Worm (Caenorhabditis elegans): ENCODE results near the gene F54H12.7.

The F54H12.7 gene

ce11 chrIII:7973968-7974607 is 4.9 kb downstream of the F54H12.7 start (continued):
- TF ChIP-seq gei-8 (GFP tag; optimal IDR thresholded peaks at IDR 0.05) (no peak), hlh-11 (tag; optimal IDR thresholded peaks at IDR 0.05) (peak; percentile 42)

- TF ChIP-seq sdz-12 (GFP tag; optimal IDR thresholded peaks at IDR 0.05): peak; percentile 18
- TF ChIP-seq nhr-102 (tag; optimal IDR thresholded peaks at IDR 0.05): peak; percentile 71
- 0 out of 2 replicates have a peak, but pooled peaks have one; percentile 39 for TF ChIP-seq dmd-8 (GFP tag; IDR thresholded peaks at IDR 0.05)
- TF ChIP-seq mep-1 (tag; optimal IDR thresholded peaks at IDR 0.05): peak; percentile 1
- no peak for TF ChIP-seq ceh-62 (tag; optimal IDR thresholded peaks at IDR 0.05)
- peak; percentile 89 for TF ChIP-seq ama-1 (optimal IDR thresholded peaks at IDR 0.05)
- 0 out of 2 replicates have a peak, but pooled peaks have one; percentile 19 for TF ChIP-seq saeg-2 (GFP tag; IDR thresholded peaks at IDR 0.05)
- TF ChIP-seq T26A8.4 (GFP tag; IDR thresholded peaks at IDR 0.05): 0 out of 2 replicates have a peak, but pooled peaks have one; percentile 29
- TF ChIP-seq zfp-3 (GFP tag; conservative IDR thresholded peaks at IDR 0.05): peak; percentile 71; the same call in 1 of the 2 replicates
- TF ChIP-seq Y75B8A.6 (GFP tag; IDR thresholded peaks at IDR 0.05): 0 out of 2 replicates have a peak, but pooled peaks have one; percentile 53
- TF ChIP-seq duxl-1 (tag; optimal IDR thresholded peaks at IDR 0.05; ENCODE audit: poor library complexity): peak; percentile 83
- peak in 1 of 2 experiments; percentile 7 for TF ChIP-seq hif-1 (tag; optimal IDR thresholded peaks at IDR 0.05)
- TF ChIP-seq D1046.2 (GFP tag; IDR thresholded peaks at IDR 0.05): no peak
- TF ChIP-seq lsy-2 (tag; optimal IDR thresholded peaks at IDR 0.05): peak; percentile 25 to 63
- TF ChIP-seq ztf-7 (tag; optimal IDR thresholded peaks at IDR 0.05): no peak
- TF ChIP-seq pqm-1 (tag; optimal IDR thresholded peaks at IDR 0.05): no peak
- TF ChIP-seq tra-1 (GFP tag; IDR thresholded peaks at IDR 0.05): no peak
- peak; percentile 24 for TF ChIP-seq nhr-77 (tag; optimal IDR thresholded peaks at IDR 0.05)
- peak; percentile 51; the same call in 1 of the 2 replicates for TF ChIP-seq egl-43 (GFP tag; IDR thresholded peaks at IDR 0.05)
- TF ChIP-seq php-3 (GFP tag; IDR thresholded peaks at IDR 0.05): 0 out of 2 replicates have a peak, but pooled peaks have one; percentile 29
- no peak for TF ChIP-seq Y48G9A.11 (GFP tag; IDR thresholded peaks at IDR 0.05)
- TF ChIP-seq dve-1 (tag; optimal IDR thresholded peaks at IDR 0.05; ENCODE audit: insufficient read depth): peak; percentile 19
- TF ChIP-seq hlh-11 (tag; optimal IDR thresholded peaks at IDR 0.05): peak; percentile 39
- 0 out of 2 replicates have a peak, but pooled peaks have one; percentile 23 for TF ChIP-seq vab-7 (GFP tag; IDR thresholded peaks at IDR 0.05)
- TF ChIP-seq nhr-42 (GFP tag; IDR thresholded peaks at IDR 0.05): peak; percentile 67; the same call in 1 of the 2 replicates
- TF ChIP-seq lin-38 (GFP tag; IDR thresholded peaks at IDR 0.05): peak; percentile 44; the same call in 1 of the 2 replicates
- TF ChIP-seq dmd-9 (GFP tag; IDR thresholded peaks at IDR 0.05): no peak
- TF ChIP-seq mes-2 (tag; optimal IDR thresholded peaks at IDR 0.05; ENCODE audit: poor library complexity, severe bottlenecking): peak; percentile 29
- TF ChIP-seq mdt-29 (GFP tag; IDR thresholded peaks at IDR 0.05): 0 out of 2 replicates have a peak, but pooled peaks have one; percentile 12
Observed at ce11 chrIII:7977224-7977623, 8.1 kb downstream of the F54H12.7 start.

- no peak for TF ChIP-seq php-3 (GFP tag; IDR thresholded peaks at IDR 0.05)
- no peak for TF ChIP-seq nhr-6 (tag; optimal IDR thresholded peaks at IDR 0.05)
- TF ChIP-seq zfp-3 (GFP tag; conservative IDR thresholded peaks at IDR 0.05): no peak
- no peak for TF ChIP-seq mdt-29 (GFP tag; IDR thresholded peaks at IDR 0.05)
- TF ChIP-seq hmg-1.1 (GFP tag; IDR thresholded peaks at IDR 0.05): no peak
- no peak for TF ChIP-seq Y75B8A.6 (GFP tag; IDR thresholded peaks at IDR 0.05)
- no peak for TF ChIP-seq ceh-28 (tag; optimal IDR thresholded peaks at IDR 0.05)
Observed at ce11 chrIII:7977777-7978176, 8.6 kb downstream of the F54H12.7 start, which contains the start of gene C06G4.4. Gene C06G4.4 (minus strand): TSS chrIII:7977812.

- TF ChIP-seq dmd-8 (GFP tag; IDR thresholded peaks at IDR 0.05) (0 out of 2 replicates have a peak, but pooled peaks have one; percentile 38), dmd-6 (GFP tag; IDR thresholded peaks at IDR 0.05) (0 out of 2 replicates have a peak, but pooled peaks have one; percentile 15), mxl-3 (GFP tag; optimal IDR thresholded peaks at IDR 0.05) (peak; percentile 23), lin-1 (GFP tag; IDR thresholded peaks at IDR 0.05) (0 out of 2 replicates have a peak, but pooled peaks have one; percentile 10), daf-16 (GFP tag; optimal IDR thresholded peaks at IDR 0.05) (no peak), daf-16 (tag; optimal IDR thresholded peaks at IDR 0.05) (peak; percentile 15), mxl-2 (GFP tag; conservative IDR thresholded peaks at IDR 0.05) (no peak), ceh-20 (GFP tag; IDR thresholded peaks at IDR 0.05) (peak; percentile 31; the same call in 1 of the 2 replicates), nhr-6 (tag; optimal IDR thresholded peaks at IDR 0.05) (no peak), pha-4 (GFP tag; IDR thresholded peaks at IDR 0.05) (peak; percentile 31; the same call in 1 of the 2 replicates), pha-4 (tag; optimal IDR thresholded peaks at IDR 0.05) (no peak), duxl-1 (tag; optimal IDR thresholded peaks at IDR 0.05; ENCODE audit: poor library complexity) (peak; percentile 25), aha-1 (tag) (peak; percentile 60), hlh-30 (tag; optimal IDR thresholded peaks at IDR 0.05; ENCODE audit: insufficient read depth) (peak; percentile 0)
Observed at ce11 chrIII:7978289-7978688, 9.1 kb downstream of the F54H12.7 start.

All from whole organism, L4 larva.